Fruit fly (Drosophila melanogaster) whole organism, embryonic: ENCODE measurements around the gene Gclm.

Experiments
- CG10565 ChIP-seq: fragments of 200-800 bp; sonication (Bioruptor generic); optimal IDR thresholded peaks from 3 replicates; lab custom pipeline; 2016; ENCODE audit warnings: missing biosample characterization, mild to moderate bottlenecking, missing genetic modification characterization
- CG1647 ChIP-seq: fragments of 200-800 bp; sonication (Bioruptor generic); optimal IDR thresholded peaks from 3 replicates; lab custom pipeline; 2016; ENCODE audit warnings: missing biosample characterization, missing genetic modification characterization
- CG16779 ChIP-seq: fragments of 200-800 bp; sonication (Bioruptor generic); IDR thresholded peaks from 2 replicates; pipeline ENCODE4 v1.3.6; 2022; ENCODE audit warnings: missing biosample characterization, missing genetic modification characterization
- CG17612 ChIP-seq: fragments of 200-800 bp; sonication (Bioruptor generic); IDR thresholded peaks from 2 replicates; pipeline ENCODE4 v1.3.6; 2022; ENCODE audit warnings: missing biosample characterization, missing genetic modification characterization
- CG3163 ChIP-seq: fragments of 200-800 bp; sonication (Bioruptor generic); optimal IDR thresholded peaks from 3 replicates; lab custom pipeline; 2016; ENCODE audit warnings: missing biosample characterization, missing genetic modification characterization
- CG6854 ChIP-seq: fragments of 200-800 bp; sonication (Bioruptor generic); optimal IDR thresholded peaks from 3 replicates; lab custom pipeline; 2017; ENCODE audit warnings: missing biosample characterization, mild to moderate bottlenecking, missing genetic modification characterization
- Sox102F ChIP-seq: fragments of 200-800 bp; sonication (Bioruptor generic); optimal IDR thresholded peaks from 2 replicates; lab custom pipeline; 2018; ENCODE audit warnings: missing biosample characterization, mild to moderate bottlenecking, missing genetic modification characterization, moderate library complexity
- gem ChIP-seq: fragments of 200-800 bp; sonication (Bioruptor generic); optimal IDR thresholded peaks from 2 replicates; lab custom pipeline; 2019; ENCODE audit warnings: missing biosample characterization, mild to moderate bottlenecking, missing genetic modification characterization, moderate library complexity

DNA sequence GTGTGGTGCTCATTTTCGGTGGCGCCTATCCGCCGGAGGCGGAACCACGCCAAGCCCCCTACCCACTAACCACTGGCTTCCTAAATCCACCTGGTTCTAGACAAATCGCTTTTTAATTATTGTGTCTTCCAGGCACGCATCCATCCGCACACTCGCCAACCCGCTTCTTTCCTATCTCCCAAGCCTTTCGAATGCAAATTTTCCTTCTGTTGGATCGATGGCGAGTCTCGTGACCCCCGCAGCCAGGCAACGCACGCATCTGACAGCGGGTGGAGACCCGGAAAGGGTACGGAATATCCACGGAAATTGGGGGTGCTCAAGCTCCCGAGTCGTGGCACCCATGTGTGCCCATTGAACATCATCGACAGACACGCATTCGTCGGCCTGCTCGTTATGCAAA lies 20.9 kb upstream of the Gclm start, which contains the start of gene CG13842:
- TF ChIP-seq CG17612 (GFP tag; lab: Robert Waterston, UW) (no peak), Sox102F (GFP tag; lab: Kevin White, UChicago) (no peak), CG3163 (GFP tag; lab: Kevin White, UChicago) (no peak), CG1647 (GFP tag; lab: Kevin White, UChicago) (no peak), CG6854 (GFP tag; lab: Kevin White, UChicago) (no peak), gem (tag; lab: Kevin White, UChicago) (no peak), CG16779 (GFP tag; lab: Robert Waterston, UW) (no peak), CG10565 (GFP tag; lab: Kevin White, UChicago) (no peak)
